Fruit fly (Drosophila melanogaster) whole organism, prepupa: Measurements from ENCODE around the gene CG10470.

Experiments
- Blimp-1 ChIP-seq: fragments of 200-800 bp; sonication (Bioruptor generic); optimal IDR thresholded peaks from 3 replicates; lab custom pipeline; 2017; ENCODE audit warnings: missing biosample characterization, missing genetic modification characterization, mild to moderate bottlenecking, moderate library complexity, missing genetic modification reagents
- CG10631 ChIP-seq: fragments of 200-800 bp; sonication (Bioruptor generic); optimal IDR thresholded peaks from 2 replicates; lab custom pipeline; 2016; ENCODE audit warnings: missing biosample characterization, missing genetic modification characterization
- CG10669 ChIP-seq: fragments of 200-800 bp; sonication (Bioruptor generic); optimal IDR thresholded peaks from 3 replicates; lab custom pipeline; 2018; ENCODE audit warnings: missing biosample characterization, mild to moderate bottlenecking, missing genetic modification characterization, moderate library complexity
- CG11762 ChIP-seq: fragments of 200-800 bp; sonication (Bioruptor generic); optimal IDR thresholded peaks from 3 replicates; lab custom pipeline; 2016; ENCODE audit warnings: missing biosample characterization, missing genetic modification characterization; ENCODE audit not compliant: insufficient read depth
- CG11902 ChIP-seq: fragments of 200-800 bp; sonication (Bioruptor generic); optimal IDR thresholded peaks from 3 replicates; lab custom pipeline; 2016; ENCODE audit warnings: missing biosample characterization, missing genetic modification characterization
- CG15336 ChIP-seq: fragments of 200-800 bp; sonication (Bioruptor generic); IDR thresholded peaks from 2 replicates; pipeline ENCODE4 v1.3.6; 2022; ENCODE audit warnings: missing biosample characterization, missing genetic modification characterization
- CG1621 ChIP-seq: fragments of 200-800 bp; sonication (Bioruptor generic); optimal IDR thresholded peaks from 3 replicates; lab custom pipeline; 2018; ENCODE audit warnings: missing biosample characterization, mild to moderate bottlenecking, missing genetic modification characterization
- CG16779 ChIP-seq: fragments of 200-800 bp; sonication (Bioruptor generic); optimal IDR thresholded peaks from 3 replicates; lab custom pipeline; 2017; ENCODE audit warnings: missing biosample characterization, mild to moderate bottlenecking, missing genetic modification characterization
- CG3032 ChIP-seq: fragments of 200-800 bp; optimal IDR thresholded peaks from 2 replicates; lab custom pipeline; 2019; ENCODE audit warnings: missing biosample characterization, mild to moderate bottlenecking, missing genetic modification characterization, moderate library complexity
- CG31627 ChIP-seq: fragments of 200-800 bp; sonication (Bioruptor generic); optimal IDR thresholded peaks from 3 replicates; lab custom pipeline; 2016; ENCODE audit warnings: missing biosample characterization, missing genetic modification characterization
- CG32006 ChIP-seq: fragments of 200-800 bp; sonication (Bioruptor generic); optimal IDR thresholded peaks from 3 replicates; lab custom pipeline; 2017; ENCODE audit warnings: missing biosample characterization, mild to moderate bottlenecking, missing genetic modification characterization
- CG34406 ChIP-seq: fragments of 200-800 bp; sonication (Bioruptor generic); optimal IDR thresholded peaks from 3 replicates; lab custom pipeline; 2016; ENCODE audit warnings: missing biosample characterization, missing genetic modification characterization
- CG3919 ChIP-seq: fragments of 200-800 bp; sonication (Bioruptor generic); optimal IDR thresholded peaks from 3 replicates; lab custom pipeline; 2016; ENCODE audit warnings: missing biosample characterization, missing genetic modification characterization
- CG6163 ChIP-seq: fragments of 200-800 bp; sonication (Bioruptor generic); IDR thresholded peaks from 3 replicates; pipeline ENCODE4 v1.3.6; 2022; ENCODE audit warnings: missing biosample characterization, missing genetic modification characterization
- CG6276 ChIP-seq: fragments of 200-800 bp; sonication (Bioruptor generic); optimal IDR thresholded peaks from 2 replicates; lab custom pipeline; 2017; ENCODE audit warnings: missing biosample characterization, mild to moderate bottlenecking, missing genetic modification characterization
- CG6792 ChIP-seq: fragments of 200-800 bp; sonication (Bioruptor generic); optimal IDR thresholded peaks from 3 replicates; lab custom pipeline; 2016; ENCODE audit warnings: missing biosample characterization, missing genetic modification characterization
- CG6808 ChIP-seq: fragments of 200-800 bp; sonication (Bioruptor generic); optimal IDR thresholded peaks from 3 replicates; lab custom pipeline; 2017; ENCODE audit warnings: missing biosample characterization, missing genetic modification characterization, mild to moderate bottlenecking, moderate library complexity, missing genetic modification reagents
- CG6854 ChIP-seq: fragments of 200-800 bp; sonication (Bioruptor generic); optimal IDR thresholded peaks from 2 replicates; lab custom pipeline; 2017; ENCODE audit warnings: missing biosample characterization, mild to moderate bottlenecking, missing genetic modification characterization
- CG8319 ChIP-seq: fragments of 200-800 bp; sonication (Bioruptor generic); optimal IDR thresholded peaks from 3 replicates; lab custom pipeline; 2016; ENCODE audit warnings: missing biosample characterization, missing genetic modification characterization
- CG8632 ChIP-seq: fragments of 200-800 bp; sonication (Bioruptor generic); optimal IDR thresholded peaks from 3 replicates; lab custom pipeline; 2016; ENCODE audit warnings: missing biosample characterization, missing genetic modification characterization
- CG9139 ChIP-seq: fragments of 200-800 bp; sonication (Bioruptor generic); optimal IDR thresholded peaks from 3 replicates; lab custom pipeline; 2017; ENCODE audit warnings: missing biosample characterization, mild to moderate bottlenecking, missing genetic modification characterization
- Eip75B ChIP-seq: fragments of 200-800 bp; sonication (Bioruptor generic); optimal IDR thresholded peaks from 3 replicates; lab custom pipeline; 2016; ENCODE audit warnings: missing biosample characterization, missing genetic modification characterization
- Eip78C ChIP-seq: fragments of 200-800 bp; sonication (Bioruptor generic); peaks from one replicate; lab custom pipeline; 2016; ENCODE audit warnings: missing biosample characterization, missing genetic modification characterization
- Eip93F ChIP-seq: fragments of 200-800 bp; sonication (Bioruptor generic); optimal IDR thresholded peaks from 2 replicates; lab custom pipeline; 2016; ENCODE audit warnings: missing biosample characterization, mild to moderate bottlenecking, missing genetic modification characterization
- Ets21C ChIP-seq: fragments of 200-800 bp; sonication (Bioruptor generic); optimal IDR thresholded peaks from 3 replicates; lab custom pipeline; 2016; ENCODE audit warnings: missing biosample characterization, missing genetic modification characterization
- Ets96B ChIP-seq: fragments of 200-800 bp; optimal IDR thresholded peaks from 2 replicates; lab custom pipeline; 2019; ENCODE audit warnings: missing biosample characterization, mild to moderate bottlenecking, missing genetic modification characterization, moderate library complexity
- Gug ChIP-seq: fragments of 200-800 bp; sonication (Bioruptor generic); IDR thresholded peaks from 2 replicates; pipeline ENCODE4 v1.3.6; 2022; ENCODE audit warnings: missing biosample characterization, missing genetic modification characterization
- Hr39 ChIP-seq: fragments of 200-800 bp; sonication (Bioruptor generic); optimal IDR thresholded peaks from 2 replicates; lab custom pipeline; 2016; ENCODE audit warnings: missing biosample characterization, missing genetic modification characterization
- Hr4 ChIP-seq: fragments of 200-800 bp; sonication (Bioruptor generic); optimal IDR thresholded peaks from 3 replicates; lab custom pipeline; 2016; ENCODE audit warnings: missing biosample characterization, missing genetic modification characterization
- Lpt ChIP-seq: fragments of 200-800 bp; sonication (Bioruptor generic); optimal IDR thresholded peaks from 3 replicates; lab custom pipeline; 2016; ENCODE audit warnings: missing biosample characterization, missing genetic modification characterization
- Met ChIP-seq: fragments of 200-800 bp; sonication (Bioruptor generic); optimal IDR thresholded peaks from 3 replicates; lab custom pipeline; 2016; ENCODE audit warnings: missing biosample characterization, missing genetic modification characterization
- OdsH ChIP-seq: fragments of 200-800 bp; sonication (Bioruptor generic); optimal IDR thresholded peaks from 3 replicates; lab custom pipeline; 2016; ENCODE audit warnings: missing biosample characterization, missing genetic modification characterization
- Smox ChIP-seq: fragments of 200-800 bp; sonication (Bioruptor generic); optimal IDR thresholded peaks from 3 replicates; lab custom pipeline; 2016; ENCODE audit warnings: missing biosample characterization, missing genetic modification characterization
- Sox102F ChIP-seq: fragments of 200-800 bp; sonication (Bioruptor generic); optimal IDR thresholded peaks from 2 replicates; lab custom pipeline; 2016; ENCODE audit warnings: missing biosample characterization, mild to moderate bottlenecking, missing genetic modification characterization
- Sox14 ChIP-seq: fragments of 200-800 bp; sonication (Bioruptor generic); optimal IDR thresholded peaks from 3 replicates; lab custom pipeline; 2016; ENCODE audit warnings: missing biosample characterization, missing genetic modification characterization
- Sox15 ChIP-seq: fragments of 200-800 bp; sonication (Bioruptor generic); optimal IDR thresholded peaks from 3 replicates; lab custom pipeline; 2016; ENCODE audit warnings: missing biosample characterization, missing genetic modification characterization
- achi ChIP-seq: fragments of 200-800 bp; sonication (Bioruptor generic); optimal IDR thresholded peaks from 3 replicates; lab custom pipeline; 2016; ENCODE audit warnings: missing biosample characterization, missing genetic modification characterization
- acj6 ChIP-seq: fragments of 200-800 bp; sonication (Bioruptor generic); optimal IDR thresholded peaks from 3 replicates; lab custom pipeline; 2016; ENCODE audit warnings: missing biosample characterization, missing genetic modification characterization
- dac ChIP-seq: fragments of 200-800 bp; sonication (Bioruptor generic); optimal IDR thresholded peaks from 2 replicates; lab custom pipeline; 2017; ENCODE audit warnings: missing biosample characterization, mild to moderate bottlenecking, missing genetic modification characterization
- dsx ChIP-seq: fragments of 200-800 bp; optimal IDR thresholded peaks from 3 replicates; lab custom pipeline; 2019; ENCODE audit warnings: missing biosample characterization, mild to moderate bottlenecking, missing genetic modification characterization, moderate library complexity; ENCODE audit not compliant: poor library complexity, severe bottlenecking
- eg ChIP-seq: fragments of 200-800 bp; sonication (Bioruptor generic); IDR thresholded peaks from 3 replicates; pipeline ENCODE4 v1.3.6; 2022; ENCODE audit warnings: missing biosample characterization, missing genetic modification characterization
- esn ChIP-seq: fragments of 200-800 bp; sonication (Bioruptor generic); optimal IDR thresholded peaks from 2 replicates; lab custom pipeline; 2016; ENCODE audit warnings: missing biosample characterization, mild to moderate bottlenecking, missing genetic modification characterization, moderate library complexity
- fd59A ChIP-seq: fragments of 200-800 bp; sonication (Bioruptor generic); optimal IDR thresholded peaks from 2 replicates; lab custom pipeline; 2017; ENCODE audit warnings: missing biosample characterization, mild to moderate bottlenecking, missing genetic modification characterization, missing genetic modification reagents
- fd85E ChIP-seq: fragments of 200-800 bp; sonication (Bioruptor generic); optimal IDR thresholded peaks from 3 replicates; lab custom pipeline; 2016; ENCODE audit warnings: missing biosample characterization, missing genetic modification characterization
- fkh ChIP-seq: fragments of 200-800 bp; sonication (Bioruptor generic); optimal IDR thresholded peaks from 3 replicates; lab custom pipeline; 2017; ENCODE audit warnings: missing biosample characterization, mild to moderate bottlenecking, missing genetic modification characterization, moderate library complexity
- lz ChIP-seq: fragments of 200-800 bp; sonication (Bioruptor generic); optimal IDR thresholded peaks from 3 replicates; lab custom pipeline; 2016; ENCODE audit warnings: missing biosample characterization, missing genetic modification characterization
- net ChIP-seq: fragments of 200-800 bp; sonication (Bioruptor generic); optimal IDR thresholded peaks from 3 replicates; lab custom pipeline; 2016; ENCODE audit warnings: missing biosample characterization, missing genetic modification characterization
- pdm3 ChIP-seq: fragments of 200-800 bp; sonication (Bioruptor generic); optimal IDR thresholded peaks from 3 replicates; lab custom pipeline; 2016; ENCODE audit warnings: missing biosample characterization, missing genetic modification characterization
- salr ChIP-seq, 2 experiments: fragments of 200-800 bp; sonication (Bioruptor generic); optimal IDR thresholded peaks; 3 replicates each; lab custom pipeline; 2016 to 2018; ENCODE audit warnings: missing biosample characterization in 2 of 2, missing genetic modification characterization in 2 of 2, mild to moderate bottlenecking in 1 of 2
- svp ChIP-seq: fragments of 200-800 bp; sonication (Bioruptor generic); peaks from one replicate; lab custom pipeline; 2016; ENCODE audit warnings: missing biosample characterization, missing genetic modification characterization

The CG10470 gene

DNA sequence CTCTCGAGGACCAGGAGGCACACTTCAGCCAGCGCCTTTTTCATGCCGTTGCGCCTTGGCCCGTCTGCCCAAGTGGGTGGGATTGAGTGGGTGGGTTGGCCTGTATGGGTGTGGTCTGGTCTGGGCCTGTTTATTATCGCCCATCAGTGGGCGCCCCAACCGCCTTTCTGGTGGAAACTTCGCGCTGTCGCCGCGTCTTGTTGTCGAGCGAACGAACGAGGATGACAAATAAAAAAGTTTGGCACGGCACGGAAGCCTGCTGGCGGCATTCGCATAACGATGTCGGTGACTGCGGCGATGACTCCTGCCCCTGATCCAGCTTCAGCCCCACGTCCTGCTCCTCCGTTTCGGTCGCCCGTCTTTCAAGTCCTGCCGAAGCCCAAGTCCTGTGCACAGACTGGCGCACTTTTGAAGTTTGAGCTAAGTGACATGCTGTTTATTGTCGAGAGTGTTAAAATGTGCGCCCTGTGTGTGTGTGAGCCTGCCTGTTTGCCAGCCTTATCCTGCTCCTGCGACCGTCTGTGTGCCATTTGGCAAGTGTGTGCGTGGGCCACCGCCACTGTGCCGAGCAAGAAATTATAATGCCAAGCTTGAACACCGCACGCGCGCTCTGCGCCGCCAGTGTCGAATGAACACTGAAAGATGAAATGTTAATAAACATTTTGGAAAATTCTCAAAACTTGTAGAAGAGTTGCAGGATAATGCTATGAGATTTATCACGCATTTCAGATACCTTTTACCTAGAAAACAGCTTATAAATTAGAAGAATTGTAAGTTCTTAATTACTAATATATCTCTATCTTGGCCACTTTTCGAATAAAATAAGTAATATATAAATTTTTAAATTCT lies 34.6 kb upstream of the CG10470 start:
- TF ChIP-seq dac (GFP tag; lab: Kevin White, UChicago) = no peak
- peak in 1 of 2 experiments; percentile 35 for TF ChIP-seq salr (GFP tag; optimal IDR thresholded peaks at IDR 0.05; lab: Kevin White, UChicago)
- no peak for TF ChIP-seq CG8319 (GFP tag; lab: Kevin White, UChicago)
- no peak for TF ChIP-seq fd85E
- TF ChIP-seq CG11902 (GFP tag; lab: Kevin White, UChicago) = no peak
- peak; percentile 29 for TF ChIP-seq CG6792 (GFP tag; lab: Kevin White, UChicago)
- TF ChIP-seq net = no peak
- TF ChIP-seq lz = peak; percentile 22
- TF ChIP-seq OdsH (GFP tag; lab: Kevin White, UChicago) = peak; percentile 52
- peak; percentile 23 for TF ChIP-seq fkh
- TF ChIP-seq acj6 = peak; percentile 49
- TF ChIP-seq Sox14 (GFP tag; lab: Kevin White, UChicago) = no peak
- TF ChIP-seq eg (GFP tag; lab: Robert Waterston, UW) = no peak
- TF ChIP-seq CG3919 (GFP tag; lab: Kevin White, UChicago) = peak; percentile 30
- TF ChIP-seq CG6808 (GFP tag; lab: Kevin White, UChicago) = peak; percentile 70
- TF ChIP-seq CG15336 = peak; percentile 47
- no peak for TF ChIP-seq CG6854 (GFP tag; lab: Kevin White, UChicago)
- peak; percentile 11 for TF ChIP-seq Met (GFP tag; lab: Kevin White, UChicago)
- TF ChIP-seq CG32006 (GFP tag; lab: Kevin White, UChicago) = peak; percentile 58
- TF ChIP-seq Lpt (GFP tag; lab: Kevin White, UChicago) = no peak
- no peak for TF ChIP-seq CG6163 (GFP tag; lab: Robert Waterston, UW)
- peak; percentile 19 for TF ChIP-seq CG34406
- peak; percentile 44 for TF ChIP-seq CG8632 (GFP tag; lab: Kevin White, UChicago)
- TF ChIP-seq Ets21C (GFP tag; lab: Kevin White, UChicago) = no peak
- peak; percentile 62 for TF ChIP-seq Ets96B
- peak; percentile 19 for TF ChIP-seq pdm3 (GFP tag; lab: Kevin White, UChicago)
- TF ChIP-seq Smox (GFP tag; lab: Kevin White, UChicago) = peak; percentile 28
- TF ChIP-seq Eip75B (GFP tag; lab: Kevin White, UChicago) = peak; percentile 14
- TF ChIP-seq CG10669 = peak; percentile 59
- TF ChIP-seq CG10631 (GFP tag; lab: Kevin White, UChicago) = peak; percentile 41
- TF ChIP-seq CG16779 (tag; lab: Kevin White, UChicago) = peak; percentile 10
- TF ChIP-seq achi (GFP tag; lab: Kevin White, UChicago) = peak; percentile 38
- no peak for TF ChIP-seq Sox15 (GFP tag; lab: Kevin White, UChicago)
- no peak for TF ChIP-seq Gug (GFP tag; lab: Robert Waterston, UW)
- TF ChIP-seq Eip78C = peak; percentile 86
- TF ChIP-seq CG6276 (GFP tag; lab: Kevin White, UChicago) = peak; percentile 39
- peak; percentile 54 for TF ChIP-seq esn
- no peak for TF ChIP-seq Hr39
- peak; percentile 73 for TF ChIP-seq svp (GFP tag; lab: Kevin White, UChicago)
- peak; percentile 61 for TF ChIP-seq dsx (GFP tag; lab: Kevin White, UChicago)
- TF ChIP-seq fd59A (GFP tag; lab: Kevin White, UChicago) = peak; percentile 23
- TF ChIP-seq CG1621 (tag; lab: Kevin White, UChicago) = no peak
- TF ChIP-seq CG9139 (GFP tag; lab: Kevin White, UChicago) = peak; percentile 33
- no peak for TF ChIP-seq Eip93F (GFP tag; lab: Kevin White, UChicago)
- TF ChIP-seq Sox102F (GFP tag; lab: Kevin White, UChicago) = peak; percentile 27
- TF ChIP-seq CG3032 = peak; percentile 66
- TF ChIP-seq CG31627 (GFP tag; lab: Kevin White, UChicago) = no peak
- no peak for TF ChIP-seq Blimp-1
- TF ChIP-seq CG11762 (GFP tag; lab: Kevin White, UChicago) = peak; percentile 28
- TF ChIP-seq Hr4 (GFP tag; lab: Kevin White, UChicago) = peak; percentile 39
